Worm (Caenorhabditis elegans) whole organism, L2 larva: ENCODE measurements around the gene nac-3.

Experiments
- ZK546.5 ChIP-seq: sonication (generic microtip); optimal IDR thresholded peaks from 2 replicates; lab custom pipeline; 2017; ENCODE audit warnings: missing biosample characterization, missing genetic modification characterization
- ama-1 ChIP-seq: fragments of 150-350 bp; optimal IDR thresholded peaks from 2 replicates; lab custom pipeline; 2018; ENCODE audit warnings: inconsistent platforms
- lin-11 ChIP-seq: fragments of 150-350 bp; sonication (generic microtip); optimal IDR thresholded peaks from 2 replicates; lab custom pipeline; 2014; ENCODE audit warnings: missing biosample characterization, missing genetic modification characterization, inconsistent platforms, mixed read lengths
- skn-1 ChIP-seq: sonication (generic microtip); optimal IDR thresholded peaks from 2 replicates; lab custom pipeline; 2017; ENCODE audit warnings: missing biosample characterization, missing genetic modification characterization
- unc-62 ChIP-seq: fragments of 150-350 bp; optimal IDR thresholded peaks from 2 replicates; lab custom pipeline; 2014; ENCODE audit warnings: missing biosample characterization, missing genetic modification reagents, missing genetic modification characterization

DNA sequence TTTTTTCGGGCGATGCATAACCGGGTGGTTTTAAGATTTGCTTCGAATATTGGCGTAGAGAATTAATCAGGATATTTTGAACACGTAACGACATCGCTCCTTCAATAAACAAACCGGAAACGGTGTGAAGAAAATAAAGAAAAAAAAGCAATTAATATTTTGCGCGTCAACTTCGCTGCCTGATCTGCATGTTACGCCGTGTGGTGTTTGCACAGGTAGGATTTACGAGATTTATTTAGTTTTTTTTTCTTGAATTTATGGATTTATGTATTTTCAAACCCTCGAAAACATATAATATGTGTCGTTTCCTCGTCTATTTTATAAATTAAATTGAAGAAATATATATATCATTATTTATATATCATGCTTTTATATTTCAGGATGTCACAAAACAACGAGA is 37.9 kb upstream of the nac-3 start, which contains the start of the genes ZK1128.1 and mett-10:
- no peak for TF ChIP-seq unc-62
- TF ChIP-seq ama-1 (lab: Kevin White, UChicago): no peak
- TF ChIP-seq skn-1: no peak
- no peak for TF ChIP-seq lin-11 (tag; lab: Kevin White, UChicago)
- no peak for TF ChIP-seq ZK546.5 (tag; lab: Kevin White, UChicago)
